Fruit fly (Drosophila melanogaster) whole organism, embryonic: ENCODE data around the gene kirre.
A peak's percentile ranks its signal among the peaks of the same experiment; 100 is the strongest.

Source experiments
- ATbp ChIP-seq: fragments of 200-800 bp; sonication (Bioruptor generic); optimal IDR thresholded peaks from 2 replicates; lab custom pipeline; 2017; ENCODE audit warnings: missing biosample characterization, mild to moderate bottlenecking, missing genetic modification characterization, missing genetic modification reagents
- Ada2b ChIP-seq: fragments of 200-800 bp; sonication (Bioruptor generic); IDR thresholded peaks from 2 replicates; pipeline ENCODE4 v1.3.6; 2022; ENCODE audit warnings: missing biosample characterization, missing genetic modification characterization
- Atf6 ChIP-seq: fragments of 200-800 bp; sonication (Bioruptor generic); IDR thresholded peaks from 2 replicates; pipeline ENCODE4 v1.3.6; 2022; ENCODE audit warnings: missing biosample characterization, missing genetic modification characterization
- CG10366 ChIP-seq: fragments of 200-800 bp; sonication (Bioruptor generic); IDR thresholded peaks from 2 replicates; pipeline ENCODE4 v1.3.6; 2022; ENCODE audit warnings: missing biosample characterization, missing genetic modification characterization
- CG12155 ChIP-seq: fragments of 200-800 bp; sonication (Bioruptor generic); optimal IDR thresholded peaks from 3 replicates; lab custom pipeline; 2016; ENCODE audit warnings: missing biosample characterization, missing genetic modification characterization
- CG12219 ChIP-seq: fragments of 200-800 bp; sonication (Bioruptor generic); optimal IDR thresholded peaks from 3 replicates; lab custom pipeline; 2018; ENCODE audit warnings: missing biosample characterization, mild to moderate bottlenecking, missing genetic modification characterization
- CG12391 ChIP-seq: fragments of 200-800 bp; sonication (Bioruptor generic); optimal IDR thresholded peaks from 3 replicates; lab custom pipeline; 2018; ENCODE audit warnings: missing biosample characterization, mild to moderate bottlenecking, missing genetic modification characterization, moderate library complexity
- CG14441 ChIP-seq: fragments of 200-800 bp; sonication (Bioruptor generic); IDR thresholded peaks from 2 replicates; pipeline ENCODE4 v1.3.6; 2022; ENCODE audit warnings: missing biosample characterization, missing genetic modification characterization
- CG15514 ChIP-seq: fragments of 200-800 bp; sonication (Bioruptor generic); optimal IDR thresholded peaks from 3 replicates; lab custom pipeline; 2017; ENCODE audit warnings: missing biosample characterization, missing genetic modification characterization, mild to moderate bottlenecking, moderate library complexity, missing genetic modification reagents
- CG1603 ChIP-seq: fragments of 200-800 bp; sonication (Bioruptor generic); optimal IDR thresholded peaks from 2 replicates; lab custom pipeline; 2019; ENCODE audit warnings: missing biosample characterization, mild to moderate bottlenecking, missing genetic modification characterization, moderate library complexity
- CG17361 ChIP-seq: fragments of 200-800 bp; sonication (Bioruptor generic); IDR thresholded peaks from 3 replicates; pipeline ENCODE4 v1.3.6; 2022; ENCODE audit warnings: missing biosample characterization, missing genetic modification characterization
- CG18011 ChIP-seq: fragments of 200-800 bp; sonication (Bioruptor generic); optimal IDR thresholded peaks from 2 replicates; lab custom pipeline; 2017; ENCODE audit warnings: missing biosample characterization, missing genetic modification characterization, mild to moderate bottlenecking, moderate library complexity, missing genotype
- CG18599 ChIP-seq: fragments of 200-800 bp; sonication (Bioruptor generic); optimal IDR thresholded peaks from 3 replicates; lab custom pipeline; 2017; ENCODE audit warnings: missing biosample characterization, missing genetic modification characterization, mild to moderate bottlenecking, moderate library complexity, missing genetic modification reagents
- CG2120 ChIP-seq: fragments of 200-800 bp; sonication (Bioruptor generic); optimal IDR thresholded peaks from 3 replicates; lab custom pipeline; 2016; ENCODE audit warnings: missing biosample characterization, missing genetic modification characterization
- CG2129 ChIP-seq: fragments of 200-800 bp; sonication (Bioruptor generic); IDR thresholded peaks from 2 replicates; pipeline ENCODE4 v1.3.6; 2022; ENCODE audit warnings: missing biosample characterization, missing genetic modification characterization; ENCODE audit not compliant: partially characterized antibody
- CG2678 ChIP-seq: fragments of 200-800 bp; sonication (Bioruptor generic); optimal IDR thresholded peaks from 3 replicates; lab custom pipeline; 2019; ENCODE audit warnings: missing biosample characterization, mild to moderate bottlenecking, missing genetic modification characterization, moderate library complexity
- CG2875 ChIP-seq: fragments of 200-800 bp; sonication (Bioruptor generic); optimal IDR thresholded peaks from 2 replicates; lab custom pipeline; 2017; ENCODE audit warnings: missing biosample characterization, mild to moderate bottlenecking, missing genetic modification characterization, missing genetic modification reagents
- CG3995 ChIP-seq: fragments of 200-800 bp; sonication (Bioruptor generic); optimal IDR thresholded peaks from 3 replicates; lab custom pipeline; 2016; ENCODE audit warnings: missing biosample characterization, missing genetic modification characterization
- CG6689 ChIP-seq: fragments of 200-800 bp; sonication (Bioruptor generic); IDR thresholded peaks from 2 replicates; pipeline ENCODE4 v1.3.6; 2022; ENCODE audit warnings: missing biosample characterization, missing genetic modification characterization
- CG7786 ChIP-seq: fragments of 200-800 bp; sonication (Bioruptor generic); optimal IDR thresholded peaks from 2 replicates; lab custom pipeline; 2016; ENCODE audit warnings: missing biosample characterization, missing genetic modification characterization
- CG7839 ChIP-seq: fragments of 200-800 bp; sonication (Bioruptor generic); optimal IDR thresholded peaks from 3 replicates; lab custom pipeline; 2018; ENCODE audit warnings: missing biosample characterization, mild to moderate bottlenecking, missing genetic modification characterization, moderate library complexity
- CG8290 ChIP-seq, 3 experiments: fragments of 200-800 bp; sonication (Bioruptor generic); optimal IDR thresholded peaks; 2 replicates each; lab custom pipeline; 2016 to 2019; ENCODE audit warnings: missing biosample characterization in 3 of 3, missing genetic modification characterization in 3 of 3, mild to moderate bottlenecking in 2 of 3, moderate library complexity in 1 of 3
- Dbx ChIP-seq: fragments of 200-800 bp; sonication (Bioruptor generic); IDR thresholded peaks from 3 replicates; pipeline ENCODE4 v1.3.6; 2022; ENCODE audit warnings: missing biosample characterization, missing genetic modification characterization
- Ets65A ChIP-seq: fragments of 200-800 bp; sonication (Bioruptor generic); peaks from one replicate; lab custom pipeline; 2016; ENCODE audit warnings: missing biosample characterization, missing genetic modification characterization
- Gug ChIP-seq: fragments of 200-800 bp; sonication (Bioruptor generic); IDR thresholded peaks from 4 replicates; pipeline ENCODE4 v1.3.6; 2022; ENCODE audit warnings: missing biosample characterization, missing genetic modification characterization
- HHEX ChIP-seq: fragments of 200-800 bp; sonication (Bioruptor generic); optimal IDR thresholded peaks from 3 replicates; lab custom pipeline; 2017; ENCODE audit warnings: missing biosample characterization, mild to moderate bottlenecking, missing genetic modification characterization, missing genetic modification reagents
- Hmx ChIP-seq: fragments of 200-800 bp; sonication (Bioruptor generic); optimal IDR thresholded peaks from 2 replicates; lab custom pipeline; 2016; ENCODE audit warnings: missing biosample characterization, missing genetic modification characterization
- Hr39 ChIP-seq: fragments of >200 bp; optimal IDR thresholded peaks from 2 replicates; lab custom pipeline; 2017
- Kr ChIP-seq: fragments of 200-800 bp; sonication (Bioruptor generic); optimal IDR thresholded peaks from 2 replicates; lab custom pipeline; 2017; ENCODE audit warnings: missing biosample characterization, mild to moderate bottlenecking, missing genetic modification characterization
- Lhr ChIP-seq: fragments of 200-800 bp; sonication (Bioruptor generic); optimal IDR thresholded peaks from 3 replicates; lab custom pipeline; 2017; ENCODE audit warnings: mild to moderate bottlenecking, missing biosample characterization, missing genetic modification reagents, missing genetic modification characterization
- NC2α ChIP-seq: fragments of 200-800 bp; sonication (Bioruptor generic); optimal IDR thresholded peaks from 2 replicates; lab custom pipeline; 2016; ENCODE audit warnings: missing biosample characterization, missing genetic modification characterization
- Sin3A ChIP-seq: fragments of >200 bp; optimal IDR thresholded peaks from 2 replicates; lab custom pipeline; 2018
- Xbp1 ChIP-seq: fragments of 200-800 bp; sonication (Bioruptor generic); optimal IDR thresholded peaks from 3 replicates; lab custom pipeline; 2016; ENCODE audit warnings: missing biosample characterization, mild to moderate bottlenecking, missing genetic modification characterization
- Xrp1 ChIP-seq: fragments of 200-800 bp; sonication (Bioruptor generic); IDR thresholded peaks from 2 replicates; pipeline ENCODE4 v1.3.6; 2022; ENCODE audit warnings: missing biosample characterization, missing genetic modification characterization
- bcd ChIP-seq: fragments of 200-800 bp; sonication (Bioruptor generic); optimal IDR thresholded peaks from 2 replicates; lab custom pipeline; 2017; ENCODE audit warnings: missing biosample characterization, mild to moderate bottlenecking, missing genetic modification characterization
- bsh ChIP-seq, 2 experiments: fragments of 200-800 bp; sonication (Bioruptor generic); optimal IDR thresholded peaks; 2 replicates each; lab custom pipeline; 2017 to 2018; ENCODE audit warnings: mild to moderate bottlenecking in 2 of 2, missing biosample characterization in 2 of 2, missing genetic modification characterization in 2 of 2, moderate library complexity in 1 of 2
- chif ChIP-seq, 2 experiments: fragments of 200-800 bp; sonication (Bioruptor generic); optimal IDR thresholded peaks; 3 replicates each; lab custom pipeline; 2016; ENCODE audit warnings: missing biosample characterization in 2 of 2, missing genetic modification characterization in 2 of 2
- chm ChIP-seq: fragments of 200-800 bp; sonication (Bioruptor generic); IDR thresholded peaks from 2 replicates; pipeline ENCODE4 v1.3.6; 2022; ENCODE audit warnings: missing biosample characterization, missing genetic modification characterization
- dpn ChIP-seq, 2 experiments: fragments of 200-800 bp; sonication (Bioruptor generic); optimal IDR thresholded peaks; 3 replicates each; lab custom pipeline; 2016; ENCODE audit warnings: missing biosample characterization in 2 of 2, missing genetic modification characterization in 2 of 2
- ems ChIP-seq: fragments of 200-800 bp; sonication (Bioruptor generic); optimal IDR thresholded peaks from 3 replicates; lab custom pipeline; 2016; ENCODE audit warnings: missing biosample characterization, missing genetic modification characterization
- fu2 ChIP-seq: fragments of 200-800 bp; sonication (Bioruptor generic); optimal IDR thresholded peaks from 2 replicates; lab custom pipeline; 2016; ENCODE audit warnings: missing biosample characterization, missing genetic modification characterization
- gem ChIP-seq: fragments of 200-800 bp; sonication (Bioruptor generic); optimal IDR thresholded peaks from 2 replicates; lab custom pipeline; 2019; ENCODE audit warnings: missing biosample characterization, mild to moderate bottlenecking, missing genetic modification characterization, moderate library complexity
- row ChIP-seq: fragments of 200-800 bp; sonication (Bioruptor generic); IDR thresholded peaks from 3 replicates; pipeline ENCODE4 v1.3.6; 2022; ENCODE audit warnings: missing biosample characterization, missing genetic modification characterization
- scrt ChIP-seq: fragments of 200-800 bp; sonication (Bioruptor generic); optimal IDR thresholded peaks from 2 replicates; lab custom pipeline; 2018; ENCODE audit warnings: missing biosample characterization, mild to moderate bottlenecking, missing genetic modification characterization, moderate library complexity
- slbo ChIP-seq: fragments of 200-800 bp; sonication (Bioruptor generic); IDR thresholded peaks from 2 replicates; pipeline ENCODE4 v1.3.6; 2022; ENCODE audit warnings: missing biosample characterization, missing genetic modification characterization
- sob ChIP-seq: fragments of 200-800 bp; sonication (Bioruptor generic); IDR thresholded peaks from 2 replicates; pipeline ENCODE4 v1.3.6; 2022; ENCODE audit warnings: missing biosample characterization, missing genetic modification characterization
- stc ChIP-seq: fragments of 200-800 bp; sonication (Bioruptor generic); IDR thresholded peaks from 2 replicates; pipeline ENCODE4 v1.3.6; 2022; ENCODE audit warnings: missing biosample characterization, missing genetic modification characterization
- tap ChIP-seq: fragments of 200-800 bp; optimal IDR thresholded peaks from 3 replicates; lab custom pipeline; 2019; ENCODE audit warnings: missing biosample characterization, mild to moderate bottlenecking, missing genetic modification characterization, moderate library complexity
- tx ChIP-seq: fragments of 200-800 bp; sonication (Bioruptor generic); optimal IDR thresholded peaks from 2 replicates; lab custom pipeline; 2016; ENCODE audit warnings: missing biosample characterization, missing genetic modification characterization
- unpg ChIP-seq: fragments of 200-800 bp; sonication (Bioruptor generic); optimal IDR thresholded peaks from 3 replicates; lab custom pipeline; 2018; ENCODE audit warnings: missing biosample characterization, mild to moderate bottlenecking, missing genetic modification characterization, moderate library complexity
- vvl ChIP-seq: fragments of 200-800 bp; sonication (Bioruptor generic); IDR thresholded peaks from 2 replicates; pipeline ENCODE4 v1.3.6; 2022; ENCODE audit warnings: missing biosample characterization, missing genetic modification characterization

kirre gene

dm6 chrX:2757400-2757799 lies 17.2 kb downstream of the kirre start (continued):
- TF ChIP-seq CG12391 (tag; lab: Kevin White, UChicago), result peak; percentile 0
- peak; percentile 31 for TF ChIP-seq CG7839 (tag; lab: Kevin White, UChicago)
- peak in 1 of 2 experiments; percentile 35 for TF ChIP-seq bsh (GFP tag; optimal IDR thresholded peaks at IDR 0.05; lab: Kevin White, UChicago)
- peak; percentile 29; the same call in 1 of the 2 replicates for TF ChIP-seq Ada2b (GFP tag; lab: Robert Waterston, UW)
- no peak for TF ChIP-seq NC2α
- TF ChIP-seq scrt (GFP tag; lab: Kevin White, UChicago), result no peak
- TF ChIP-seq CG2129 (GFP tag; lab: Robert Waterston, UW), result no peak
- TF ChIP-seq CG2875, result no peak
- TF ChIP-seq bcd (GFP tag; lab: Kevin White, UChicago), result peak; percentile 23
- 0 out of 2 replicates have a peak, but pooled peaks have one; percentile 21 for TF ChIP-seq sob (GFP tag; lab: Robert Waterston, UW)
- TF ChIP-seq Kr (GFP tag; lab: Kevin White, UChicago), result no peak
- TF ChIP-seq tx, result no peak
- peak; percentile 38 for TF ChIP-seq CG18599 (GFP tag; lab: Kevin White, UChicago)
- TF ChIP-seq CG7786, result peak; percentile 1
- no peak for TF ChIP-seq Hmx (GFP tag; lab: Kevin White, UChicago)
- 0 out of 3 replicates have a peak, but pooled peaks have one; percentile 13 for TF ChIP-seq CG17361 (GFP tag; lab: Robert Waterston, UW)
- peak; percentile 21; the same call in 1 of the 2 replicates for TF ChIP-seq CG10366 (GFP tag; lab: Robert Waterston, UW)
- TF ChIP-seq chif (GFP tag; optimal IDR thresholded peaks at IDR 0.05; lab: Kevin White, UChicago), result peak in 1 of 2 experiments; percentile 5
- TF ChIP-seq CG12219 (GFP tag; lab: Kevin White, UChicago), result no peak
- TF ChIP-seq Dbx (GFP tag; lab: Robert Waterston, UW), result peak; percentile 44; the same call in 1 of the 3 replicates
- no peak for TF ChIP-seq CG3995 (GFP tag; lab: Kevin White, UChicago)
- TF ChIP-seq chm, result no peak
- peak; percentile 35 for TF ChIP-seq vvl (GFP tag; lab: Robert Waterston, UW)
- no peak for TF ChIP-seq fu2 (GFP tag; lab: Kevin White, UChicago)
- TF ChIP-seq ATbp (GFP tag; lab: Kevin White, UChicago), result peak; percentile 8
- peak in 1 of 2 experiments; percentile 6 for TF ChIP-seq dpn (GFP tag; optimal IDR thresholded peaks at IDR 0.05; lab: Kevin White, UChicago)
- peak; percentile 35; the same call in 1 of the 2 replicates for TF ChIP-seq stc (GFP tag; lab: Robert Waterston, UW)
- no peak for TF ChIP-seq tap
- TF ChIP-seq ems (GFP tag; lab: Kevin White, UChicago), result no peak
- TF ChIP-seq Gug, result no peak
- no peak for TF ChIP-seq Hr39 (lab: Kevin White, UChicago)
- TF ChIP-seq Xbp1 (GFP tag; lab: Kevin White, UChicago), result peak; percentile 28
- TF ChIP-seq gem (tag; lab: Kevin White, UChicago), result peak; percentile 38
- peak; percentile 32 for TF ChIP-seq CG2120 (GFP tag; lab: Kevin White, UChicago)
- peak; percentile 32 for TF ChIP-seq HHEX (GFP tag; lab: Kevin White, UChicago)
- TF ChIP-seq CG15514 (GFP tag; lab: Kevin White, UChicago), result no peak
- no peak for TF ChIP-seq CG8290 (GFP tag; optimal IDR thresholded peaks at IDR 0.05; lab: Kevin White, UChicago)
- TF ChIP-seq CG8290 (tag; optimal IDR thresholded peaks at IDR 0.05; lab: Kevin White, UChicago), result peak in 1 of 2 experiments; percentile 44
- TF ChIP-seq Lhr, result no peak

DNA sequence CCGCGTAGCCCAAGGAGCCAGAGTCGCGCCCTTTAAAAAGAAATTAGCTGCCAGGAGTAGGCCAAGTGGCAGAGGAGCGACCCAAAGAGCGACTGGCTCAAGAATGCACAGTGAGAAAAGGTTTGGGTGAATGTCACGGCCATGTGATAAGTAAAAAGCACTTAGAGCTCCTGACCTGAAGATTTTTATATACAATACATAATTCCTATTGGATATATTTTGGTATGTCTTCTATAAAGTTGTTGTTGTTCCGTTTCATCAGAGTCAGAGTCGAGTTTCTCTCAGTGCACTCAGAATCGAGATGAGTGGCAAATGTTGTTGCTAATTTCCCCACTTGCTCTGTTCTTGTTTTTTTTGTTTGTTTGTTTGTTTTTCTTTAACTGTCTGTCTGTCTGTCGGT lies 21.0 kb downstream of the kirre start:
- TF ChIP-seq Ets65A (GFP tag; lab: Kevin White, UChicago), result peak; percentile 75
- peak; percentile 22 for TF ChIP-seq CG2678 (tag; lab: Kevin White, UChicago)
- TF ChIP-seq CG1603 (tag; lab: Kevin White, UChicago), result peak; percentile 3
- 0 out of 2 replicates have a peak, but pooled peaks have one; percentile 24 for TF ChIP-seq CG6689 (GFP tag; lab: Robert Waterston, UW)
- TF ChIP-seq Atf6, result 0 out of 2 replicates have a peak, but pooled peaks have one; percentile 20
- 0 out of 2 replicates have a peak, but pooled peaks have one; percentile 8 for TF ChIP-seq Xrp1 (GFP tag; lab: Robert Waterston, UW)
- no peak for TF ChIP-seq CG12155
- TF ChIP-seq CG18011, result no peak
- TF ChIP-seq slbo (GFP tag; lab: Robert Waterston, UW), result peak; percentile 17; the same call in 1 of the 2 replicates
- 0 out of 2 replicates have a peak, but pooled peaks have one; percentile 12 for TF ChIP-seq CG14441 (GFP tag; lab: Robert Waterston, UW)
- no peak for TF ChIP-seq unpg
- TF ChIP-seq bsh (GFP tag; optimal IDR thresholded peaks at IDR 0.05; lab: Kevin White, UChicago), result peak in 1 of 2 experiments; percentile 19
- TF ChIP-seq row (GFP tag; lab: Robert Waterston, UW), result peak; percentile 24; the same call in 1 of the 3 replicates
- no peak for TF ChIP-seq NC2α
- TF ChIP-seq CG18599 (GFP tag; lab: Kevin White, UChicago), result peak; percentile 41
- no peak for TF ChIP-seq Sin3A
